Worm (Caenorhabditis elegans): ENCODE results near the gene mog-4.

DNA sequence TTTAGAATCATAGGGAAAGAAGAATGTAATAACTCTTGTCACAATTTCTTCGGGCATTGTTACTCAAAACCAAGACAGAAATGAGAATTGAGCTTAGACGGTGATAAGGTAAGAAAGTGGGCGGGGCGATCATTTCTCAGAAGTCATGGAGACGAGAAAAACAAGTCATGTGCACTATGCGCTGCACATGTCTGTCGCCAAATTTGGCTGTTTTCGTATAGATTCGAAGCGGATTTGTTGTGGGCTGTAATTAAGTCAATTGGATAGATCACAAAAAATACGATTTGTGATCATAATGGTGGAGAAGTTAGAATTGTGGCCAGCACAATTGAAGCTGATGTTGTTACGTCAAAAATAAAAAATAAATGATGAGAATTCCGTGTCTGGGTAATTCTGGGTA, 30.3 kb upstream of the mog-4 start, which contains the start of gene C01G12.7:
- TF ChIP-seq F37D6.2 (tag; optimal IDR thresholded peaks at IDR 0.05) (no peak), duxl-1 (tag; optimal IDR thresholded peaks at IDR 0.05; ENCODE audit: poor library complexity) (no peak), pha-4 (GFP tag; IDR thresholded peaks at IDR 0.05) (no peak), pha-4 (tag; optimal IDR thresholded peaks at IDR 0.05) (no peak), mxl-3 (GFP tag; optimal IDR thresholded peaks at IDR 0.05) (no peak), snpc-1.2 (GFP tag; IDR thresholded peaks at IDR 0.05) (no peak), nhr-28 (tag; optimal IDR thresholded peaks at IDR 0.05) (no peak), lin-29 (GFP tag; IDR thresholded peaks at IDR 0.05) (no peak), T26A8.4 (GFP tag; IDR thresholded peaks at IDR 0.05) (no peak), nhr-11 (tag; optimal IDR thresholded peaks at IDR 0.05) (no peak), lsy-2 (tag; optimal IDR thresholded peaks at IDR 0.05) (no peak), hif-1 (tag; optimal IDR thresholded peaks at IDR 0.05) (no peak), dpl-1 (GFP tag; optimal IDR thresholded peaks at IDR 0.05) (no peak), fkh-10 (GFP tag; optimal IDR thresholded peaks at IDR 0.05) (no peak), zag-1 (tag; optimal IDR thresholded peaks at IDR 0.05) (no peak)

Data from whole organism, L4 larva.